Fruit fly (Drosophila melanogaster) whole organism, embryonic: Measurements from ENCODE around the gene CG17768.

Experiments
- Atf3 ChIP-seq: fragments of 200-800 bp; sonication (Bioruptor generic); optimal IDR thresholded peaks from 3 replicates; lab custom pipeline; 2016; ENCODE audit warnings: missing biosample characterization, missing genetic modification characterization
- CG12659 ChIP-seq: fragments of 200-800 bp; sonication (Bioruptor generic); optimal IDR thresholded peaks from 3 replicates; lab custom pipeline; 2017; ENCODE audit warnings: mild to moderate bottlenecking, missing biosample characterization, missing genetic modification reagents, missing genetic modification characterization
- CG14441 ChIP-seq: fragments of 200-800 bp; sonication (Bioruptor generic); IDR thresholded peaks from 2 replicates; pipeline ENCODE4 v1.3.6; 2022; ENCODE audit warnings: missing biosample characterization, missing genetic modification characterization
- CG3995 ChIP-seq: fragments of 200-800 bp; sonication (Bioruptor generic); optimal IDR thresholded peaks from 3 replicates; lab custom pipeline; 2016; ENCODE audit warnings: missing biosample characterization, missing genetic modification characterization
- nau ChIP-seq: fragments of 200-800 bp; sonication (Bioruptor generic); optimal IDR thresholded peaks from 3 replicates; lab custom pipeline; 2017; ENCODE audit warnings: missing biosample characterization, mild to moderate bottlenecking, missing genetic modification characterization, missing genetic modification reagents
- so ChIP-seq: fragments of 200-800 bp; sonication (Bioruptor generic); IDR thresholded peaks from 3 replicates; pipeline ENCODE4 v1.3.6; 2022; ENCODE audit warnings: missing biosample characterization, missing genetic modification characterization
- yki ChIP-seq: fragments of >200 bp; optimal IDR thresholded peaks from 3 replicates; lab custom pipeline; 2018

- TF ChIP-seq Atf3 (GFP tag; lab: Kevin White, UChicago) (peak; percentile 68), CG3995 (GFP tag; lab: Kevin White, UChicago) (peak; percentile 4), yki (lab: Kevin White, UChicago) (no peak), so (0 out of 3 replicates have a peak, but pooled peaks have one; percentile 34), CG12659 (GFP tag; lab: Kevin White, UChicago) (peak; percentile 76), CG14441 (GFP tag; lab: Robert Waterston, UW) (peak; percentile 74), nau (GFP tag; lab: Kevin White, UChicago) (peak; percentile 12)
Measured at dm6 chr2L:10386208-10386805, 18.7 kb downstream of the CG17768 start, which contains the start of the genes Cdk1 and mRpS7.
